Fruit fly (Drosophila melanogaster): Measurements from ENCODE around the gene CG13921.

Gene CG13921

dm6 chr3L:1742552-1743097 lies 4.1 kb upstream of the CG13921 start:
- TF ChIP-seq CG7045 (GFP tag; optimal IDR thresholded peaks at IDR 0.05) (peak; percentile 3), tj (GFP tag; optimal IDR thresholded peaks at IDR 0.05) (no peak), Mnt (GFP tag; optimal IDR thresholded peaks at IDR 0.05) (no peak), cic (GFP tag; optimal IDR thresholded peaks at IDR 0.05) (peak; percentile 64), CG12768 (GFP tag; optimal IDR thresholded peaks at IDR 0.05) (no peak), kay (GFP tag; ENCODE audit: borderline replicate concordance) (peak; percentile 50)

DNA sequence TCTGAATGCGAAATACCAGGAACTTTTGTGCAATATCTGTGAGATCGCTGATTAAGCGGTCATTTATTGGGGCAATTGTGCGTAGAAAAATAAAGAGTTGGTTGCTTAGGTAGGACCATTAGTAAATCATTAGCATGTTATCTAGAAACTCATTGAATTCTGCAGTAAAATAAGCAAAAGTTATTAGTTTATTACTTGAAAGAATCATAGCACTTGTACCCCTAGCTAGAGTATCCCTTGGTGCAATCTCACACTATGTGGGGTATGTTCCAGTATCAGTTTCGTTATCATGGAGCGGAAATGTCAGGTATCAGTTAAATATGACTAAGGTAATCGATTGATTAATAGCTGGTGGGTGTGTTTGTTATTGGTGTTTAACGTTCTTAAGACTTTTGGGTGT lies 1.3 kb upstream of the CG13921 start:
- TF ChIP-seq toe (GFP tag; optimal IDR thresholded peaks at IDR 0.05) (no peak), cic (GFP tag; optimal IDR thresholded peaks at IDR 0.05) (peak; percentile 22)

- TF ChIP-seq CG7045 (GFP tag; optimal IDR thresholded peaks at IDR 0.05) (no peak), tj (GFP tag; optimal IDR thresholded peaks at IDR 0.05) (no peak), cnc (optimal IDR thresholded peaks at IDR 0.05) (no peak), bab1 (GFP tag; optimal IDR thresholded peaks at IDR 0.05) (no peak), CG33017 (tag; optimal IDR thresholded peaks at IDR 0.05) (no peak), Hr96 (GFP tag; optimal IDR thresholded peaks at IDR 0.05) (no peak), Clk (GFP tag; optimal IDR thresholded peaks at IDR 0.05) (no peak), CG1620 (GFP tag; optimal IDR thresholded peaks at IDR 0.05) (no peak), CG11617 (GFP tag; optimal IDR thresholded peaks at IDR 0.05) (no peak), toe (GFP tag; optimal IDR thresholded peaks at IDR 0.05) (no peak), CG12768 (GFP tag; optimal IDR thresholded peaks at IDR 0.05) (no peak), cic (GFP tag; optimal IDR thresholded peaks at IDR 0.05) (no peak), Mnt (GFP tag; optimal IDR thresholded peaks at IDR 0.05) (no peak), CG7101 (tag; optimal IDR thresholded peaks at IDR 0.05) (no peak)
These were observed 1.5 kb downstream of the CG13921 start for dm6 chr3L:1748218-1748617.

dm6 chr3L:1754262-1754661 lies 7.6 kb downstream of the CG13921 start:
- peak; percentile 33 for TF ChIP-seq tj (GFP tag; optimal IDR thresholded peaks at IDR 0.05)
- no peak for TF ChIP-seq cnc (optimal IDR thresholded peaks at IDR 0.05)
- TF ChIP-seq bab1 (GFP tag; optimal IDR thresholded peaks at IDR 0.05): no peak

DNA sequence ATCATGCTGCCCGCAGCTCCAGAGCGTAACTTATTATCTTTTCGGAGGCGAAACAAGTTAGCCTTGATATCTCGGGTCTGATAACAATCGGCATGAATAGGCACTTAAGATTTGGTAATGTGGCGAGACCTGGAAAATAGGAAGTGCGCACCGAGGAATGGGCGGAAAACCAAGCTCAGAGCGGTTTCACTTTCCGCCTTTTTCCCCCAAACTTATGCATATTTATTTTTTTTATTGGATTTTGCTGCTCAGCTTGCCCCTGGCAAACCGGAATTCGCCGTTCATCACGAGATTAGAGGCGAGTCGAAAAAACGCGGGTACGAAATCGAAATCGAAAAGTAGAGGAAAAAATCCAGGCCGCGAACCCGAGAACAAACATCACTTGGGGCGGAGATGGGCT lies 8.2 kb downstream of the CG13921 start:
- no peak for TF ChIP-seq CG14711 (tag; optimal IDR thresholded peaks at IDR 0.05)
- no peak for TF ChIP-seq toe (GFP tag; optimal IDR thresholded peaks at IDR 0.05)
- TF ChIP-seq ovo (GFP tag; optimal IDR thresholded peaks at IDR 0.05): no peak
- no peak for TF ChIP-seq cnc (optimal IDR thresholded peaks at IDR 0.05)
- no peak for TF ChIP-seq kay (GFP tag; ENCODE audit: borderline replicate concordance)
- no peak for TF ChIP-seq bab1 (GFP tag; optimal IDR thresholded peaks at IDR 0.05)
- no peak for TF ChIP-seq CG11617 (GFP tag; optimal IDR thresholded peaks at IDR 0.05)
- no peak for TF ChIP-seq cic (GFP tag; optimal IDR thresholded peaks at IDR 0.05)
- TF ChIP-seq CG7045 (GFP tag; optimal IDR thresholded peaks at IDR 0.05): no peak
- TF ChIP-seq CG1620 (GFP tag; optimal IDR thresholded peaks at IDR 0.05): no peak
- no peak for TF ChIP-seq CG12768 (GFP tag; optimal IDR thresholded peaks at IDR 0.05)
- no peak for TF ChIP-seq Crg-1 (GFP tag; optimal IDR thresholded peaks at IDR 0.05)
- no peak for TF ChIP-seq pad (GFP tag; optimal IDR thresholded peaks at IDR 0.05)

DNA sequence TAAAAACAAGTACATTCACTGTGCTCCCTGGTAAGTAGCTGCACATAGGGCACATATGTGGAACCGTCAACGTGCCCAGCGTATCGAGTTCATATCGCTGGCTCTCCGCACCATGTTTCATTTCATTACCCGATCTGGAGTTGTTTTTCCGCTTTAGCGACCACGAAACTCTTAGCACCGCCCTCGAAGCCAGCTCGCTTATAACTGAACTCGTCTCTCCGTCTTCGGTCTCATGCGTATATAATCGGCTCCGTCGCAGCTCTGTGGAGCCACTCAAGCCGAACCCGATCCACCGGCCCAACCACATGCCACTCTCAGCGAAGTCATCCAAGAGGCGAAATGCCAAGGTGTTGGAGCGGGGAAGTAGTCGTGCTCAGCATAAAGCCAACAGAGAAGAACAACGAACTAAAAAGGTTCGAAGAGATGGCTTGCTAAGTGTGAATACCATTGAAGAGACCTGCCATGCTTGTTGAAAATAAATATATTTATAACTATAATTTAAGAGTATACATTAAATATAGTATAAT lies 8.8 kb downstream of the CG13921 start, which contains the start of gene Cht2:
Gene Cht2, minus strand, starts transcription at position 477 of the 527 bp plus-strand sequence.
- TF ChIP-seq ovo (GFP tag; optimal IDR thresholded peaks at IDR 0.05): no peak
- TF ChIP-seq pad (GFP tag; optimal IDR thresholded peaks at IDR 0.05): peak; percentile 71
- TF ChIP-seq CG14711 (tag; optimal IDR thresholded peaks at IDR 0.05): no peak
- TF ChIP-seq Crg-1 (GFP tag; optimal IDR thresholded peaks at IDR 0.05): no peak
- TF ChIP-seq Mnt (GFP tag; optimal IDR thresholded peaks at IDR 0.05): peak; percentile 20
- TF ChIP-seq CG11617 (GFP tag; optimal IDR thresholded peaks at IDR 0.05): no peak
- TF ChIP-seq Clk (GFP tag; optimal IDR thresholded peaks at IDR 0.05): no peak
- no peak for TF ChIP-seq kay (GFP tag; ENCODE audit: borderline replicate concordance)
- no peak for TF ChIP-seq bab1 (GFP tag; optimal IDR thresholded peaks at IDR 0.05)
- no peak for TF ChIP-seq Hr96 (GFP tag; optimal IDR thresholded peaks at IDR 0.05)
- TF ChIP-seq CG7101 (tag; optimal IDR thresholded peaks at IDR 0.05): no peak
- TF ChIP-seq CG33017 (tag; optimal IDR thresholded peaks at IDR 0.05): no peak
- no peak for TF ChIP-seq cnc (optimal IDR thresholded peaks at IDR 0.05)
- TF ChIP-seq CG7045 (GFP tag; optimal IDR thresholded peaks at IDR 0.05): no peak
- TF ChIP-seq CG12768 (GFP tag; optimal IDR thresholded peaks at IDR 0.05): no peak
- TF ChIP-seq cic (GFP tag; optimal IDR thresholded peaks at IDR 0.05): no peak
- TF ChIP-seq CG5204 (GFP tag; optimal IDR thresholded peaks at IDR 0.05): no peak
- TF ChIP-seq tj (GFP tag; optimal IDR thresholded peaks at IDR 0.05): peak; percentile 52
- TF ChIP-seq toe (GFP tag; optimal IDR thresholded peaks at IDR 0.05): no peak
- TF ChIP-seq CG1620 (GFP tag; optimal IDR thresholded peaks at IDR 0.05): no peak

DNA sequence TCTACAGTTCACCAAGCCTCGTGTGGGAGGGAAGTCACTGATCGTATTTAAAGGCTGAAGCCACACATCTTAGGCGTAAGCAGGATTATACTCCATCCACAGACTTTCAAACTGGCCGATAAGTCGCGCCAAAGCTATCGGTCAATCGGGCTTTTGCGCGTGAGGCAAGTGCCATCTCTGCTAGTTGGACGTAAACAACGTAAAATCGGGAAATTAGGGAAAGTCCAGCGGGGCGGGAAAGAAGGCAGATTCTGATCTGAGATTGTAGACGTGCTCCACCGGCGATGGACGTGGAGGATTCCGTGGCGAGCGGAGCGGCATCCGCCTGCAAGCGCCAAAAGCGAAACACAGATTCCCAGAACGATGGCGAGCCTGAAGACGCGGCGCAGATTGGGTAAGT lies 9.4 kb downstream of the CG13921 start, which contains the start of gene CG8001:
Gene CG8001, plus strand, starts transcription at position 17 of the 400 bp plus-strand sequence.
- TF ChIP-seq CG14711 (tag; optimal IDR thresholded peaks at IDR 0.05) (no peak), bab1 (GFP tag; optimal IDR thresholded peaks at IDR 0.05) (no peak), pad (GFP tag; optimal IDR thresholded peaks at IDR 0.05) (no peak), cnc (optimal IDR thresholded peaks at IDR 0.05) (no peak), CG7045 (GFP tag; optimal IDR thresholded peaks at IDR 0.05) (no peak), CG12768 (GFP tag; optimal IDR thresholded peaks at IDR 0.05) (no peak), Crg-1 (GFP tag; optimal IDR thresholded peaks at IDR 0.05) (no peak), CG5204 (GFP tag; optimal IDR thresholded peaks at IDR 0.05) (no peak), Clk (GFP tag; optimal IDR thresholded peaks at IDR 0.05) (no peak), CG11617 (GFP tag; optimal IDR thresholded peaks at IDR 0.05) (no peak), toe (GFP tag; optimal IDR thresholded peaks at IDR 0.05) (no peak), ovo (GFP tag; optimal IDR thresholded peaks at IDR 0.05) (no peak), CG7101 (tag; optimal IDR thresholded peaks at IDR 0.05) (no peak)
